Fruit fly (Drosophila melanogaster) S2 (cell line): ENCODE measurements around the gene Mgstl.

Experiments used
- CG8478 ChIP-seq: fragments of >200 bp; optimal IDR thresholded peaks from 2 replicates; lab custom pipeline; 2018
- CTCF ChIP-seq, 2 experiments: fragments of >200 bp; optimal IDR thresholded peaks; 2 replicates each; lab custom pipeline; 2018

DNA sequence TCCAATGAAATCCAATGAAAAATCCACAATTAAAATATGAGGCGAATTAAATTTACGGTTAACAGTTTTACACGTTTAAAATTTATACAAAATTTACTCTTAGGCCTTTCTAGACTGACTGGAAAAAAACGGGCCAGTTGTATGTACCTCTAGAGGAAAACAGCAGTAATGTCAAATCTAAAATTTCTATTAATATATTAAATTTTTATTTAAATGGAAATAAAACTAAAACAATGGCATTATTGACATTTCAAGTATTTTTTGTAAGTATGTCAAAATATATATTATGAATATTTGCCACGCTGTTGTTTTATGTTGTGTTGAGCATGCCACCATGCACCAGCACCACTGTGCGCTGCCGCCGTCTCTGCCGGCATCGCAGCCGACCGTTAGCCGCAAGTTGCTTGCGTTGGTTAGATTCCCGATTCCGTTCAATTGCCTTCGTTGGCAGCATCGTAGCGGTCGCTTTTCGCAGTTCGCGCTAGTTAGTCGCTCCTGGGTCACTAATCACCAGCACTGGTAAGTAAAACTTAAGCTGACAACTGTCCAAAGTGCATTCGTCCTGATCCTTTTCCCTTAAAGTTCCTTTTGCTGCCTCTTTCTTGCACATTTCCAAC lies 3.0 kb downstream of the Mgstl start, which contains the start of gene Cbs:
- TF ChIP-seq CTCF (optimal IDR thresholded peaks at IDR 0.05; lab: Kevin White, UChicago) (no peak), CG8478 (no peak)
